Worm (Caenorhabditis elegans) whole organism, L2 larva: ENCODE data around the gene T05H4.15.

Experiments
- aly-2 ChIP-seq: fragments of 150-350 bp; optimal IDR thresholded peaks from 2 replicates; lab custom pipeline; 2014; ENCODE audit warnings: missing biosample characterization, missing genetic modification characterization
- crh-2 ChIP-seq: sonication (generic microtip); optimal IDR thresholded peaks from 2 replicates; lab custom pipeline; 2017; ENCODE audit warnings: missing biosample characterization, missing genetic modification characterization
- dmd-4 ChIP-seq: sonication (generic microtip); optimal IDR thresholded peaks from 2 replicates; lab custom pipeline; 2017; ENCODE audit warnings: missing biosample characterization, missing genetic modification characterization
- egl-27 ChIP-seq: sonication (generic microtip); optimal IDR thresholded peaks from 3 replicates; lab custom pipeline; 2017; ENCODE audit warnings: missing biosample characterization, missing genetic modification reagents, missing genetic modification characterization
- lin-13 ChIP-seq: fragments of 150-350 bp; optimal IDR thresholded peaks from 2 replicates; lab custom pipeline; 2014; ENCODE audit warnings: missing biosample characterization, missing genetic modification reagents, missing genetic modification characterization
- mab-5 ChIP-seq: fragments of 150-350 bp; optimal IDR thresholded peaks from 2 replicates; lab custom pipeline; 2014; ENCODE audit warnings: missing biosample characterization, missing genetic modification characterization
- mdl-1 ChIP-seq, 2 experiments: fragments of 150-350 bp in 1 of 2; sonication (generic microtip) in 1 of 2; optimal IDR thresholded peaks; 2 replicates each; lab custom pipeline; 2017; ENCODE audit warnings: missing biosample characterization in 2 of 2, missing genetic modification characterization in 2 of 2
- nhr-23 ChIP-seq: fragments of 150-350 bp; optimal IDR thresholded peaks from 2 replicates; lab custom pipeline; 2014; ENCODE audit warnings: missing biosample characterization, missing genetic modification reagents, missing genetic modification characterization
- nhr-6 ChIP-seq: fragments of 150-350 bp; optimal IDR thresholded peaks from 2 replicates; lab custom pipeline; 2014; ENCODE audit warnings: missing biosample characterization, missing genetic modification characterization
- zag-1 ChIP-seq: fragments of 150-350 bp; optimal IDR thresholded peaks from 2 replicates; lab custom pipeline; 2014; ENCODE audit warnings: missing biosample characterization, missing genetic modification characterization
- ztf-11 ChIP-seq: sonication (generic microtip); optimal IDR thresholded peaks from 2 replicates; lab custom pipeline; 2017; ENCODE audit warnings: missing biosample characterization, missing genetic modification characterization

DNA sequence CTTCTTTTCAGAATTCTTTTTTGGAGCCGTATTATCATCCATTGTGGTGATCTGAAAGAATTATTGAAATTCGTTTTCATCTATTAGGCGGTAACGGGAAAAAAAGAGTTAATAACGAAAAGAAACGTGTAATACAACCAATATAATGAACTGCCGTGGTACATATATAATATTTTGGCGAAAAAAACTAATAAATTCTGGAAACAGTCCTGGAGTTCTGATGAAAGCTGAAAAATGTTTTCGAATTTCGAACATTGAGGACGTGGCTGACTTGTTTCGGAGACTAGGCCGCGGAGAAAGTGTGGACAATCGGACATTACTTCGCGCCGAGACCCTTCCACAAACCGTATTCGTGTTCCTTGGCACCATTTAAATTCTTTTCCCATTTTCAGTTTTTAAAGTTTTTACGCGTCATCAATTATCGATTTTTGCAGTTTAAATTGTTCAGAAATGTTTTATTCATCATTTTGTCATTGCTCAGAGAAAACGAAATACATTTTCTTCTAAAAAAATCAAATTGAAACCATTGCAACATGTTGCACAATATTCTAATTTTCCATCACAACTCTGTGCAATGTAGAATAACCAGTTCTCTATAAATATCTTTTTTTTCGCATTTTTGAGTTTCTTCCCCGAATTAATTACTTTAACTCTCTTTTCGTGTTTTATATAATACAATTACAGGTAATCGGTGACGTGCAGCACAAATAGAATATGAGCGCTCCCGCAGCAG lies 7.9 kb downstream of the T05H4.15 start, which contains the start of the genes gad-1 and erfa-1:
- TF ChIP-seq mdl-1 (tag; optimal IDR thresholded peaks at IDR 0.05; lab: Kevin White, UChicago) = no peak
- TF ChIP-seq crh-2 = peak; percentile 65
- no peak for TF ChIP-seq mab-5
- no peak for TF ChIP-seq dmd-4 (tag; lab: Kevin White, UChicago)
- no peak for TF ChIP-seq ztf-11 (tag; lab: Kevin White, UChicago)
- no peak for TF ChIP-seq zag-1
- TF ChIP-seq lin-13 (GFP tag; lab: Kevin White, UChicago) = peak; percentile 24
- TF ChIP-seq egl-27 (tag; lab: Kevin White, UChicago) = no peak
- TF ChIP-seq nhr-23 = no peak
- TF ChIP-seq nhr-6 (tag; lab: Kevin White, UChicago) = no peak
- TF ChIP-seq aly-2 (tag; lab: Kevin White, UChicago) = no peak
